Fruit fly (Drosophila melanogaster): ENCODE measurements around the gene Rcd-1r.

dm6 chr2L:8993650-8994441 lies 20.0 kb downstream of the Rcd-1r start, which contains the start of gene CG17906:
- TF ChIP-seq CTCF (optimal IDR thresholded peaks at IDR 0.05) (no peak), CG8478 (optimal IDR thresholded peaks at IDR 0.05) (no peak)
